Worm (Caenorhabditis elegans): Measurements from ENCODE around the gene Y37E11B.5.

DNA sequence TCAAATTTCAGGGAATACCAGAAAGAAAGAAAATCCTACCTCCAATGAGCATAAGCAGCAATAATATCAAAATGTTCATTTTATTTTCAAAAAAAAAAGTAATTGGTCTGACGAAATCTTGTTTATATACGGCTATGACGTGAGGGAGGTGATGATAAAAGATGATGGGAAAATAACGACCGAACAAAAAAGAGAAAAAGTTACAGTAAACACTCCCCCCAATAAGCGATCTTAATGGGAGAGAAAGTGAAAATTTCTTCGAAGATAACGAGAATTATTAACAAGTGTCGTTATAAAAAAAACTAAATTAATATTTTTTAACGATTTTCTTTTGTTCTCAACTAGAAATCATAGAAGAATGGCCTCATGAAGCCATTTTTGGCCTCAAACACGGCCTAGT is 1.6 kb upstream of the Y37E11B.5 start, which contains the start of gene Y37E11B.7:
- TF ChIP-seq sptf-1 (tag; optimal IDR thresholded peaks at IDR 0.05): no peak
- TF ChIP-seq unc-62 (GFP tag; optimal IDR thresholded peaks at IDR 0.05): no peak
- TF ChIP-seq ceh-39 (tag; optimal IDR thresholded peaks at IDR 0.05): no peak
- no peak for TF ChIP-seq pha-4 (tag; optimal IDR thresholded peaks at IDR 0.05)
- no peak for TF ChIP-seq ztf-11 (tag; optimal IDR thresholded peaks at IDR 0.05)
- no peak for TF ChIP-seq lsy-2 (tag; optimal IDR thresholded peaks at IDR 0.05)
- TF ChIP-seq nhr-12 (tag; optimal IDR thresholded peaks at IDR 0.05): no peak
- no peak for TF ChIP-seq nhr-76 (tag; optimal IDR thresholded peaks at IDR 0.05)
- TF ChIP-seq nhr-28 (tag; optimal IDR thresholded peaks at IDR 0.05): no peak
